Fruit fly (Drosophila melanogaster): Measurements from ENCODE around the gene mtgo.

The mtgo gene

DNA sequence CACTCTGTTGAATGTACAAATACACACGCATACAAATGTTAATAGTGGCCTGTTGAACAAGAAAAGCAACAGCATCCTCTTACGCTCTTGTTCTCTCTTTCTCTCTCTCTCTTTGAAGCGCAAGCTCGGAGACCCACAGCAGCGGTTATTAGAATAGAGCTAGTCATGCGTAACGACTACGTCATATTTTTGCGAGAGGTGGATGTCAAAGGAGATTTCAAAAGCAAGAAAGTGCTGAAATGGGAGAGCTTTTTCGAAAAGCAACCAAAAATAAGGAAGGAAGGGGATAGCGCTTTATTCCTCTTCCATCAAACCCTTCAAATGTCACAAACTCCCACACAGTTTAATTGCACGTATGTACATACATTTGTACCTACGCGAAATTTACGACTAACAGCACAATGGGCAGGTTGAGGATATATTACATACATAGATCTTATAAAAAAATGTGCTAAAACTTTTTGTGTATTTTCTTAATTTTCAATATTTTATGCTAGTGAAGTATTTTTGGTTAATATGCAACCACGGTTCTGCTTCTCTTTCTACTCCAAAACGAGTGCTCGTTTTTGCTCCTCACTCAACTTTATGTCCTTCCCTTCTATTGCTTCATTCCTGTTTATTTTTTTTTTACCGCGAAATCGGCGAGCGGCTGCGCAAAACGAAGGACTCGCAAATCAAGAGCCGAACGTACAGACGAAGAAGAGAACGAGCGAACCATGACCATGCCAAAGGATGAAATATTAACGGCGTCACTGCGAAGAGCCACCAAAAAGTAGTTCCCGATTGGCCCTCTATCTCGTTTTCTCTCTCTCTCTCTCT lies 145.2 kb downstream of the mtgo start (continued):
- no peak for TF ChIP-seq CG6683 (GFP tag; optimal IDR thresholded peaks at IDR 0.05)
- no peak for TF ChIP-seq lbe (GFP tag; optimal IDR thresholded peaks at IDR 0.05)
- TF ChIP-seq Rx (GFP tag; IDR thresholded peaks at IDR 0.05), result no peak
- TF ChIP-seq cg (GFP tag; optimal IDR thresholded peaks at IDR 0.05), result peak; percentile 37
- TF ChIP-seq Hmr (GFP tag; optimal IDR thresholded peaks at IDR 0.05), result peak; percentile 64
- TF ChIP-seq seq (GFP tag; IDR thresholded peaks at IDR 0.05), result no peak
- TF ChIP-seq CG15601 (tag; optimal IDR thresholded peaks at IDR 0.05), result no peak
- no peak for TF ChIP-seq CG16813 (GFP tag; IDR thresholded peaks at IDR 0.05; ENCODE audit: partially characterized antibody)
- no peak for TF ChIP-seq CG10366 (GFP tag; IDR thresholded peaks at IDR 0.05)
- TF ChIP-seq CG6791 (GFP tag; IDR thresholded peaks at IDR 0.05; ENCODE audit: partially characterized antibody), result no peak
- TF ChIP-seq kah (GFP tag; optimal IDR thresholded peaks at IDR 0.05), result no peak
- no peak for TF ChIP-seq Jarid2 (GFP tag; optimal IDR thresholded peaks at IDR 0.05)
- TF ChIP-seq CkIIα-i1 (GFP tag; IDR thresholded peaks at IDR 0.05), result no peak
- no peak for TF ChIP-seq CG10959 (GFP tag; IDR thresholded peaks at IDR 0.05)
- TF ChIP-seq CG12104 (GFP tag; optimal IDR thresholded peaks at IDR 0.05), result no peak
- no peak for TF ChIP-seq CG18599 (GFP tag; optimal IDR thresholded peaks at IDR 0.05)
- TF ChIP-seq CG43689 (GFP tag; IDR thresholded peaks at IDR 0.05), result no peak
- TF ChIP-seq Fer1 (GFP tag; optimal IDR thresholded peaks at IDR 0.05), result no peak
- peak; percentile 68 for TF ChIP-seq CG2120 (GFP tag; optimal IDR thresholded peaks at IDR 0.05)
- no peak for TF ChIP-seq sc (optimal IDR thresholded peaks at IDR 0.05)
- no peak for TF ChIP-seq sc (GFP tag; optimal IDR thresholded peaks at IDR 0.05)
- no peak for TF ChIP-seq CG12942 (GFP tag; optimal IDR thresholded peaks at IDR 0.05)
- TF ChIP-seq luna (GFP tag; optimal IDR thresholded peaks at IDR 0.05), result no peak
- no peak for TF ChIP-seq CG17612 (GFP tag; IDR thresholded peaks at IDR 0.05)
- no peak for TF ChIP-seq HmgD (GFP tag; optimal IDR thresholded peaks at IDR 0.05)
- TF ChIP-seq CG1832 (GFP tag; optimal IDR thresholded peaks at IDR 0.05), result peak; percentile 19
- no peak for TF ChIP-seq ash1 (GFP tag; optimal IDR thresholded peaks at IDR 0.05)
- TF ChIP-seq CTCF (GFP tag; optimal IDR thresholded peaks at IDR 0.05), result no peak
- no peak for TF ChIP-seq D19A (tag; optimal IDR thresholded peaks at IDR 0.05)
- no peak for TF ChIP-seq unc-4 (GFP tag; IDR thresholded peaks at IDR 0.05; ENCODE audit: partially characterized antibody)
- no peak for TF ChIP-seq ara (GFP tag; IDR thresholded peaks at IDR 0.05)
- TF ChIP-seq CG34224 (GFP tag; IDR thresholded peaks at IDR 0.05; ENCODE audit: partially characterized antibody), result no peak
- TF ChIP-seq H2.0 (GFP tag; IDR thresholded peaks at IDR 0.05), result no peak
- TF ChIP-seq CG17802 (tag; optimal IDR thresholded peaks at IDR 0.05), result no peak
- TF ChIP-seq Dip3 (GFP tag; optimal IDR thresholded peaks at IDR 0.05), result no peak
- TF ChIP-seq CG16863 (GFP tag; optimal IDR thresholded peaks at IDR 0.05), result no peak
- peak; percentile 9 for TF ChIP-seq maf-S (GFP tag; optimal IDR thresholded peaks at IDR 0.05)
- TF ChIP-seq CG14014 (GFP tag; IDR thresholded peaks at IDR 0.05), result no peak
- TF ChIP-seq croc (GFP tag; conservative IDR thresholded peaks at IDR 0.05), result no peak
- no peak for TF ChIP-seq Doc2 (GFP tag; IDR thresholded peaks at IDR 0.05)
- TF ChIP-seq unpg (GFP tag; optimal IDR thresholded peaks at IDR 0.05), result peak; percentile 8
- TF ChIP-seq CG12071 (GFP tag; optimal IDR thresholded peaks at IDR 0.05), result no peak
- TF ChIP-seq CG7987 (GFP tag; optimal IDR thresholded peaks at IDR 0.05), result no peak
- no peak for TF ChIP-seq Hey (tag; optimal IDR thresholded peaks at IDR 0.05)
- no peak for TF ChIP-seq inv (GFP tag; IDR thresholded peaks at IDR 0.05; ENCODE audit: partially characterized antibody)
- no peak for TF ChIP-seq abd-A (tag; optimal IDR thresholded peaks at IDR 0.05)
- no peak for TF ChIP-seq Neu2 (GFP tag; optimal IDR thresholded peaks at IDR 0.05; ENCODE audit: borderline replicate concordance)
- no peak for TF ChIP-seq CG15073 (GFP tag; optimal IDR thresholded peaks at IDR 0.05)
- no peak for TF ChIP-seq CG2116 (GFP tag; optimal IDR thresholded peaks at IDR 0.05)
- no peak for TF ChIP-seq ro (GFP tag; IDR thresholded peaks at IDR 0.05)

Data from whole organism, embryonic.